Worm (Caenorhabditis elegans): ENCODE measurements around the gene C10C5.7.

The C10C5.7 gene

ce11 chrIV:9384826-9385225 lies at the start of gene C10C5.7:
TSS of gene C10C5.7 (plus strand) at chrIV:9385126.
- no peak for TF ChIP-seq fkh-4 (tag; optimal IDR thresholded peaks at IDR 0.05; ENCODE audit: borderline replicate concordance)
- no peak for TF ChIP-seq jun-1 (tag; optimal IDR thresholded peaks at IDR 0.05)
- no peak for TF ChIP-seq mab-9 (GFP tag; IDR thresholded peaks at IDR 0.05)
- TF ChIP-seq ceh-90 (tag; optimal IDR thresholded peaks at IDR 0.05): no peak
- TF ChIP-seq ceh-63 (GFP tag; optimal IDR thresholded peaks at IDR 0.05): no peak
- no peak for TF ChIP-seq ces-1 (GFP tag; optimal IDR thresholded peaks at IDR 0.05)
- TF ChIP-seq mef-2 (tag; optimal IDR thresholded peaks at IDR 0.05): no peak
- no peak for TF ChIP-seq dpl-1 (GFP tag; optimal IDR thresholded peaks at IDR 0.05)
- no peak for TF ChIP-seq elt-2 (tag; optimal IDR thresholded peaks at IDR 0.05)
- TF ChIP-seq Y116A8C.19 (tag; optimal IDR thresholded peaks at IDR 0.05; ENCODE audit: borderline replicate concordance): no peak
- TF ChIP-seq ceh-8 (GFP tag; optimal IDR thresholded peaks at IDR 0.05): no peak
- TF ChIP-seq ceh-82 (tag; optimal IDR thresholded peaks at IDR 0.05): no peak
- TF ChIP-seq nhr-28 (tag; optimal IDR thresholded peaks at IDR 0.05): no peak
- TF ChIP-seq mdl-1 (tag; optimal IDR thresholded peaks at IDR 0.05): no peak
- no peak for TF ChIP-seq blmp-1 (tag; optimal IDR thresholded peaks at IDR 0.05)
- TF ChIP-seq aha-1 (tag; optimal IDR thresholded peaks at IDR 0.05): no peak
- TF ChIP-seq nhr-12 (tag; optimal IDR thresholded peaks at IDR 0.05): no peak
- TF ChIP-seq snu-23 (GFP tag; optimal IDR thresholded peaks at IDR 0.05): no peak
- TF ChIP-seq dsc-1 (tag; optimal IDR thresholded peaks at IDR 0.05): no peak

ce11 chrIV:9335552-9336251 lies 49.2 kb upstream of the C10C5.7 start, which contains the start of the genes coa-4 and T20D3.14:
TSS of gene coa-4 (minus strand) at chrIV:9335602.
TSS of gene T20D3.14 (minus strand) at chrIV:9335909.
- peak; percentile 55 for TF ChIP-seq nhr-85 (tag)
- TF ChIP-seq nhr-11 (tag; optimal IDR thresholded peaks at IDR 0.05): no peak
- TF ChIP-seq fos-1 (tag; optimal IDR thresholded peaks at IDR 0.05): no peak
- TF ChIP-seq ztf-4 (tag; optimal IDR thresholded peaks at IDR 0.05): no peak
- no peak for TF ChIP-seq C04F5.9 (tag; optimal IDR thresholded peaks at IDR 0.05)
- peak; percentile 9 for TF ChIP-seq irx-1 (tag; optimal IDR thresholded peaks at IDR 0.05)
- TF ChIP-seq Y116A8C.19 (tag; optimal IDR thresholded peaks at IDR 0.05; ENCODE audit: borderline replicate concordance): no peak
- peak; percentile 1 for TF ChIP-seq snpc-4 (tag; optimal IDR thresholded peaks at IDR 0.05)
- no peak for TF ChIP-seq lin-39 (tag; optimal IDR thresholded peaks at IDR 0.05)
- TF ChIP-seq pax-3 (tag; optimal IDR thresholded peaks at IDR 0.05): no peak
- no peak for TF ChIP-seq lin-13 (GFP tag; optimal IDR thresholded peaks at IDR 0.05)
- peak in 1 of 2 experiments; percentile 54 for TF ChIP-seq mdl-1 (tag; optimal IDR thresholded peaks at IDR 0.05)
- no peak for TF ChIP-seq lin-15B (tag; optimal IDR thresholded peaks at IDR 0.05)
- no peak for TF ChIP-seq alr-1 (tag; optimal IDR thresholded peaks at IDR 0.05; ENCODE audit: borderline replicate concordance)
- no peak for TF ChIP-seq egl-13 (tag; optimal IDR thresholded peaks at IDR 0.05)
- no peak for TF ChIP-seq C34B4.2 (tag; optimal IDR thresholded peaks at IDR 0.05)
- no peak for TF ChIP-seq nhr-84 (tag; optimal IDR thresholded peaks at IDR 0.05)
- TF ChIP-seq sup-37 (GFP tag; optimal IDR thresholded peaks at IDR 0.05): no peak
- no peak for TF ChIP-seq lir-3 (tag; optimal IDR thresholded peaks at IDR 0.05; ENCODE audit: poor library complexity)
- TF ChIP-seq blmp-1 (tag; optimal IDR thresholded peaks at IDR 0.05): peak; percentile 39
- no peak for TF ChIP-seq fkh-10 (GFP tag; optimal IDR thresholded peaks at IDR 0.05)
- no peak for TF ChIP-seq aly-2 (tag; optimal IDR thresholded peaks at IDR 0.05)
- TF ChIP-seq nhr-76 (tag; optimal IDR thresholded peaks at IDR 0.05): no peak
- no peak for TF ChIP-seq F16B12.6 (tag; optimal IDR thresholded peaks at IDR 0.05)
- TF ChIP-seq unc-30 (tag; optimal IDR thresholded peaks at IDR 0.05): no peak
- no peak for TF ChIP-seq efl-3 (GFP tag; optimal IDR thresholded peaks at IDR 0.05)
- TF ChIP-seq mab-9 (GFP tag; IDR thresholded peaks at IDR 0.05): no peak
- peak; percentile 53 to 58 for TF ChIP-seq lsy-2 (tag; optimal IDR thresholded peaks at IDR 0.05)
- TF ChIP-seq swsn-7 (tag; optimal IDR thresholded peaks at IDR 0.05): peak; percentile 39
- no peak for TF ChIP-seq unc-86 (tag; optimal IDR thresholded peaks at IDR 0.05)
- no peak for TF ChIP-seq fkh-4 (tag; optimal IDR thresholded peaks at IDR 0.05; ENCODE audit: borderline replicate concordance)
- no peak for TF ChIP-seq grh-1 (GFP tag; IDR thresholded peaks at IDR 0.05)
- TF ChIP-seq pag-3 (tag; optimal IDR thresholded peaks at IDR 0.05; ENCODE audit: borderline replicate concordance, insufficient read depth): no peak
- TF ChIP-seq nhr-12 (tag; optimal IDR thresholded peaks at IDR 0.05): no peak
- no peak for TF ChIP-seq zip-4 (GFP tag; optimal IDR thresholded peaks at IDR 0.05)
- peak; percentile 41 to 64 for TF ChIP-seq lin-35 (GFP tag; optimal IDR thresholded peaks at IDR 0.05)
- no peak for TF ChIP-seq sox-4 (tag; optimal IDR thresholded peaks at IDR 0.05)
